Fruit fly (Drosophila melanogaster) whole organism: ENCODE data around the gene Wee1.

Experiments
- CG8478 ChIP-seq: fragments of >200 bp; optimal IDR thresholded peaks from 2 replicates; lab custom pipeline; 2018; ENCODE audit warnings: inconsistent platforms
- Dll ChIP-seq: fragments of >200 bp; optimal IDR thresholded peaks from 2 replicates; lab custom pipeline; 2017
- EcR ChIP-seq, 2 experiments: fragments of >200 bp; optimal IDR thresholded peaks; 2 replicates each; lab custom pipeline; 2017; ENCODE audit warnings: missing biosample characterization in 2 of 2, missing genetic modification characterization in 2 of 2, missing genetic modification reagents in 2 of 2
- pan ChIP-seq: fragments of >200 bp; optimal IDR thresholded peaks from 2 replicates; lab custom pipeline; 2017
- psq ChIP-seq: fragments of >200 bp; optimal IDR thresholded peaks from 2 replicates; lab custom pipeline; 2017
- usp ChIP-seq: fragments of >200 bp; optimal IDR thresholded peaks from 2 replicates; lab custom pipeline; 2017; ENCODE audit warnings: missing biosample characterization, missing genetic modification characterization, mixed read lengths

DNA sequence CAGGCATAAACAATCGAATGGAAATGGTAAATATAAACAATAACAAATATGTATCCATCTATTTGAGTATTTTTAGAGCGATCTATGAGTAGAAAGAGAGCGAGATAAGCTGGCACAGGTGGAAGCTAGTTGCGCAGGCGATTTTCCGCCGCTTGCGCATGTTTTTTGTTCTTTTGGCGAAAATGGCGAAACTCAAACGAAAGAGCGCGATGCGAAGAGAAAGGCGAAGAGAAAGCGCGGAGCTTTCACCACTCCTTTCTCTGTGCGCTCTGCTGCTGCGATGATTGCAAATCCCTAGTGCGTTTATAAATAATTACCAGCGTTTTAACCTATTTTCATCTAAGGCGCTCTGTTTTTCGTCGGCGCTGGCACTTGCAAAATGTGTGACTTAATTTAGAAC lies 27.8 kb upstream of the Wee1 start:
- no peak for TF ChIP-seq usp (GFP tag; lab: Kevin White, UChicago)
- no peak for TF ChIP-seq Dll (lab: Kevin White, UChicago)
- TF ChIP-seq EcR (GFP tag; optimal IDR thresholded peaks at IDR 0.05; lab: Kevin White, UChicago), result no peak
- no peak for TF ChIP-seq CG8478 (lab: Kevin White, UChicago)
- no peak for TF ChIP-seq psq (lab: Kevin White, UChicago)
- no peak for TF ChIP-seq pan (lab: Kevin White, UChicago)
